Fruit fly (Drosophila melanogaster) whole organism, embryonic: ENCODE data around the gene CG43077.

Experiments
- ATbp ChIP-seq: fragments of 200-800 bp; sonication (Bioruptor generic); optimal IDR thresholded peaks from 2 replicates; lab custom pipeline; 2017; ENCODE audit warnings: missing biosample characterization, mild to moderate bottlenecking, missing genetic modification characterization, missing genetic modification reagents
- Adf1 ChIP-seq: fragments of 200-800 bp; sonication (Bioruptor generic); IDR thresholded peaks from 2 replicates; pipeline ENCODE4 v1.3.6; 2022; ENCODE audit warnings: missing biosample characterization, missing genetic modification characterization
- Bteb2 ChIP-seq: fragments of 200-800 bp; sonication (Bioruptor generic); optimal IDR thresholded peaks from 2 replicates; lab custom pipeline; 2016; ENCODE audit warnings: missing biosample characterization, missing genetic modification characterization
- CG10543 ChIP-seq: fragments of 200-800 bp; sonication (Bioruptor generic); optimal IDR thresholded peaks from 3 replicates; lab custom pipeline; 2017; ENCODE audit warnings: missing biosample characterization, mild to moderate bottlenecking, missing genetic modification characterization, moderate library complexity
- CG14860 ChIP-seq: fragments of 200-800 bp; sonication (Bioruptor generic); IDR thresholded peaks from 3 replicates; pipeline ENCODE4 v1.3.6; 2022; ENCODE audit warnings: missing biosample characterization, missing genetic modification characterization; ENCODE audit not compliant: partially characterized antibody
- CG1603 ChIP-seq: fragments of 200-800 bp; sonication (Bioruptor generic); optimal IDR thresholded peaks from 2 replicates; lab custom pipeline; 2019; ENCODE audit warnings: missing biosample characterization, mild to moderate bottlenecking, missing genetic modification characterization, moderate library complexity
- CG17361 ChIP-seq: fragments of 200-800 bp; sonication (Bioruptor generic); IDR thresholded peaks from 3 replicates; pipeline ENCODE4 v1.3.6; 2022; ENCODE audit warnings: missing biosample characterization, missing genetic modification characterization
- CG17568 ChIP-seq: fragments of 200-800 bp; sonication (Bioruptor generic); optimal IDR thresholded peaks from 2 replicates; lab custom pipeline; 2018; ENCODE audit warnings: missing biosample characterization, mild to moderate bottlenecking, missing genetic modification characterization, moderate library complexity
- CG30431 ChIP-seq: fragments of 200-800 bp; sonication (Bioruptor generic); optimal IDR thresholded peaks from 2 replicates; lab custom pipeline; 2017; ENCODE audit warnings: missing biosample characterization, missing genetic modification characterization
- CG31365 ChIP-seq: fragments of 200-800 bp; sonication (Bioruptor generic); optimal IDR thresholded peaks from 2 replicates; lab custom pipeline; 2018; ENCODE audit warnings: missing biosample characterization, mild to moderate bottlenecking, missing genetic modification characterization
- CG32532 ChIP-seq: fragments of 200-800 bp; sonication (Bioruptor generic); IDR thresholded peaks from 2 replicates; pipeline ENCODE4 v1.3.6; 2022; ENCODE audit warnings: missing biosample characterization, missing genetic modification characterization
- CG4707 ChIP-seq: fragments of 200-800 bp; sonication (Bioruptor generic); optimal IDR thresholded peaks from 2 replicates; lab custom pipeline; 2018; ENCODE audit warnings: missing biosample characterization, mild to moderate bottlenecking, missing genetic modification characterization, moderate library complexity
- CG5245 ChIP-seq: fragments of 200-800 bp; sonication (Bioruptor generic); optimal IDR thresholded peaks from 3 replicates; lab custom pipeline; 2016; ENCODE audit warnings: missing biosample characterization, missing genetic modification characterization
- CG6854 ChIP-seq: fragments of 200-800 bp; sonication (Bioruptor generic); optimal IDR thresholded peaks from 3 replicates; lab custom pipeline; 2017; ENCODE audit warnings: missing biosample characterization, mild to moderate bottlenecking, missing genetic modification characterization
- CG9609 ChIP-seq: fragments of 200-800 bp; sonication (Bioruptor generic); optimal IDR thresholded peaks from 3 replicates; lab custom pipeline; 2016; ENCODE audit warnings: missing biosample characterization, missing genetic modification characterization
- Dek ChIP-seq: fragments of 200-800 bp; sonication (Bioruptor generic); optimal IDR thresholded peaks from 3 replicates; lab custom pipeline; 2019; ENCODE audit warnings: missing biosample characterization, mild to moderate bottlenecking, missing genetic modification characterization, moderate library complexity
- Drgx ChIP-seq: fragments of 200-800 bp; sonication (Bioruptor generic); IDR thresholded peaks from 2 replicates; pipeline ENCODE4 v1.3.6; 2022; ENCODE audit warnings: missing biosample characterization, missing genetic modification characterization
- GATAe ChIP-seq: fragments of 200-800 bp; sonication (Bioruptor generic); conservative IDR thresholded peaks from 2 replicates; pipeline ENCODE4 v1.3.6; 2022; ENCODE audit warnings: missing biosample characterization, missing genetic modification characterization
- Gug ChIP-seq: fragments of 200-800 bp; sonication (Bioruptor generic); IDR thresholded peaks from 4 replicates; pipeline ENCODE4 v1.3.6; 2022; ENCODE audit warnings: missing biosample characterization, missing genetic modification characterization
- HLH4C ChIP-seq: fragments of 200-800 bp; sonication (Bioruptor generic); IDR thresholded peaks from 3 replicates; pipeline ENCODE4 v1.3.6; 2022; ENCODE audit warnings: missing biosample characterization, missing genetic modification characterization; ENCODE audit not compliant: partially characterized antibody
- Hand ChIP-seq: fragments of 200-800 bp; sonication (Bioruptor generic); optimal IDR thresholded peaks from 2 replicates; lab custom pipeline; 2017; ENCODE audit warnings: mild to moderate bottlenecking, missing biosample characterization, missing genetic modification reagents, missing genetic modification characterization
- Lpt ChIP-seq: fragments of >200 bp; optimal IDR thresholded peaks from 2 replicates; lab custom pipeline; 2018; ENCODE audit warnings: missing biosample characterization, missing genetic modification characterization
- MTF-1 ChIP-seq: fragments of 200-800 bp; sonication (Bioruptor generic); optimal IDR thresholded peaks from 2 replicates; lab custom pipeline; 2018; ENCODE audit warnings: missing biosample characterization, mild to moderate bottlenecking, missing genetic modification characterization, borderline replicate concordance
- Six4 ChIP-seq: fragments of 200-800 bp; sonication (Bioruptor generic); optimal IDR thresholded peaks from 2 replicates; lab custom pipeline; 2016; ENCODE audit warnings: missing biosample characterization, missing genetic modification characterization
- Spps ChIP-seq: fragments of 200-800 bp; sonication (Bioruptor generic); optimal IDR thresholded peaks from 2 replicates; lab custom pipeline; 2018; ENCODE audit warnings: missing biosample characterization, mild to moderate bottlenecking, missing genetic modification characterization
- TFAM ChIP-seq: fragments of 200-800 bp; sonication (Bioruptor generic); optimal IDR thresholded peaks from 2 replicates; lab custom pipeline; 2017; ENCODE audit warnings: missing biosample characterization, missing genetic modification characterization, inconsistent platforms
- Trl ChIP-seq, 3 experiments: fragments of >200 bp in 2 of 3; fragments of 200-800 bp in 1 of 3; sonication (Bioruptor generic) in 1 of 3; optimal IDR thresholded peaks; 2 replicates in 1 of 3; 3 replicates in 2 of 3; lab custom pipeline; 2016 to 2017; ENCODE audit warnings: missing biosample characterization in 1 of 3, missing genetic modification characterization in 1 of 3
- amos ChIP-seq: fragments of 200-800 bp; sonication (Bioruptor generic); IDR thresholded peaks from 2 replicates; pipeline ENCODE4 v1.3.6; 2022; ENCODE audit warnings: missing biosample characterization, missing genetic modification characterization; ENCODE audit not compliant: partially characterized antibody
- ara ChIP-seq: fragments of 200-800 bp; sonication (Bioruptor generic); IDR thresholded peaks from 2 replicates; pipeline ENCODE4 v1.3.6; 2022; ENCODE audit warnings: missing biosample characterization, missing genetic modification characterization
- ash1 ChIP-seq: fragments of 200-800 bp; sonication (Bioruptor generic); optimal IDR thresholded peaks from 2 replicates; lab custom pipeline; 2018; ENCODE audit warnings: missing biosample characterization, mild to moderate bottlenecking, missing genetic modification characterization
- bcd ChIP-seq: fragments of 200-800 bp; sonication (Bioruptor generic); optimal IDR thresholded peaks from 2 replicates; lab custom pipeline; 2017; ENCODE audit warnings: missing biosample characterization, mild to moderate bottlenecking, missing genetic modification characterization
- cas ChIP-seq: fragments of 200-800 bp; sonication (Bioruptor generic); IDR thresholded peaks from 2 replicates; pipeline ENCODE4 v1.3.6; 2022; ENCODE audit warnings: missing biosample characterization, missing genetic modification characterization
- cato ChIP-seq: fragments of 200-800 bp; sonication (Bioruptor generic); optimal IDR thresholded peaks from 2 replicates; lab custom pipeline; 2016; ENCODE audit warnings: missing biosample characterization, missing genetic modification characterization, borderline replicate concordance
- chm ChIP-seq: fragments of 200-800 bp; sonication (Bioruptor generic); IDR thresholded peaks from 2 replicates; pipeline ENCODE4 v1.3.6; 2022; ENCODE audit warnings: missing biosample characterization, missing genetic modification characterization
- croc ChIP-seq: fragments of 200-800 bp; sonication (Bioruptor generic); conservative IDR thresholded peaks from 3 replicates; pipeline ENCODE4 v1.3.6; 2022; ENCODE audit warnings: missing biosample characterization, missing genetic modification characterization
- cwo ChIP-seq: fragments of 200-800 bp; sonication (Bioruptor generic); optimal IDR thresholded peaks from 3 replicates; lab custom pipeline; 2017; ENCODE audit warnings: missing biosample characterization, missing genetic modification characterization, mild to moderate bottlenecking, moderate library complexity, missing genetic modification reagents
- eyg ChIP-seq: fragments of 200-800 bp; sonication (Bioruptor generic); optimal IDR thresholded peaks from 3 replicates; lab custom pipeline; 2016; ENCODE audit warnings: missing biosample characterization, missing genetic modification characterization
- gsb-n ChIP-seq: fragments of 200-800 bp; sonication (Bioruptor generic); optimal IDR thresholded peaks from 3 replicates; lab custom pipeline; 2018; ENCODE audit warnings: missing biosample characterization, mild to moderate bottlenecking, missing genetic modification characterization
- ken ChIP-seq: fragments of 200-800 bp; sonication (Bioruptor generic); IDR thresholded peaks from 3 replicates; pipeline ENCODE4 v1.3.6; 2022; ENCODE audit warnings: missing biosample characterization, missing genetic modification characterization
- lmd ChIP-seq: fragments of 200-800 bp; sonication (Bioruptor generic); IDR thresholded peaks from 2 replicates; pipeline ENCODE4 v1.3.6; 2022; ENCODE audit warnings: missing biosample characterization, missing genetic modification characterization
- nau ChIP-seq: fragments of 200-800 bp; sonication (Bioruptor generic); optimal IDR thresholded peaks from 3 replicates; lab custom pipeline; 2017; ENCODE audit warnings: missing biosample characterization, mild to moderate bottlenecking, missing genetic modification characterization, missing genetic modification reagents
- ranshi ChIP-seq: fragments of 200-800 bp; sonication (Bioruptor generic); IDR thresholded peaks from 2 replicates; pipeline ENCODE4 v1.3.6; 2022; ENCODE audit warnings: missing biosample characterization, missing genetic modification characterization
- run ChIP-seq: fragments of 200-800 bp; sonication (Bioruptor generic); optimal IDR thresholded peaks from 3 replicates; lab custom pipeline; 2018; ENCODE audit warnings: missing biosample characterization, mild to moderate bottlenecking, missing genetic modification characterization
- scrt ChIP-seq: fragments of 200-800 bp; sonication (Bioruptor generic); optimal IDR thresholded peaks from 2 replicates; lab custom pipeline; 2018; ENCODE audit warnings: missing biosample characterization, mild to moderate bottlenecking, missing genetic modification characterization, moderate library complexity
- sens ChIP-seq: fragments of 200-800 bp; sonication (Bioruptor generic); peaks from one replicate; lab custom pipeline; 2016; ENCODE audit warnings: missing biosample characterization, missing genetic modification characterization
- seq ChIP-seq: fragments of 200-800 bp; sonication (Bioruptor generic); IDR thresholded peaks from 2 replicates; pipeline ENCODE4 v1.3.6; 2022; ENCODE audit warnings: missing biosample characterization, missing genetic modification characterization
- slou ChIP-seq: fragments of 200-800 bp; sonication (Bioruptor generic); optimal IDR thresholded peaks from 3 replicates; lab custom pipeline; 2016; ENCODE audit warnings: missing biosample characterization, missing genetic modification characterization
- sna ChIP-seq: fragments of 200-800 bp; sonication (Bioruptor generic); IDR thresholded peaks from 2 replicates; pipeline ENCODE4 v1.3.6; 2022; ENCODE audit warnings: missing biosample characterization, missing genetic modification characterization; ENCODE audit not compliant: partially characterized antibody
- stwl ChIP-seq: fragments of 200-800 bp; sonication (Bioruptor generic); optimal IDR thresholded peaks from 3 replicates; lab custom pipeline; 2018; ENCODE audit warnings: missing biosample characterization, mild to moderate bottlenecking, missing genetic modification characterization, moderate library complexity
- tna ChIP-seq: fragments of 200-800 bp; sonication (Bioruptor generic); IDR thresholded peaks from 2 replicates; pipeline ENCODE4 v1.3.6; 2022; ENCODE audit warnings: missing biosample characterization, missing genetic modification characterization; ENCODE audit not compliant: partially characterized antibody
- zen ChIP-seq: fragments of 200-800 bp; sonication (Bioruptor generic); optimal IDR thresholded peaks from 3 replicates; lab custom pipeline; 2018; ENCODE audit warnings: missing biosample characterization, mild to moderate bottlenecking, missing genetic modification characterization, moderate library complexity

CG43077 gene

DNA sequence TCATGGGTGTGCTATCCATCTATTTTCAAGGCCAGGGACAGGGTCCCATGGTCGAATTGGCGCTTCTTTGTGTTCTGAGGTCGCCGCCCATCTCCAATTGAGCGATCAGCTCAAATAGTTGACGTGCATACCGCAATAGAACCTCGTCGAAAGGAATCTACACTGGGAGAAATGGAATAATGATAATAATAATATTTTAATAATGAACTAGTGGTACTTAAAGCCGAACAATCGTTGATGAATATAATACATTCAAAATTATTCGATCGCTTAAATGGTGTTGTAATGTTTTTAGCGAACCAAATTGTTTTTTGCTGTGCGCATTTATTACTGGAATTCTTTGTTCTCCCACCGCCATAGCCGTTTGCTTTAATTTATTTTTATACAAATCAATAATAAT, 22.3 kb upstream of the CG43077 start (continued):
- TF ChIP-seq Spps (no peak), Drgx (peak; percentile 33; the same call in 1 of the 2 replicates), CG14860 (GFP tag; lab: Robert Waterston, UW) (no peak), gsb-n (tag; lab: Kevin White, UChicago) (no peak), bcd (GFP tag; lab: Kevin White, UChicago) (no peak), run (tag; lab: Kevin White, UChicago) (no peak), eyg (GFP tag; lab: Kevin White, UChicago) (no peak), tna (GFP tag; lab: Robert Waterston, UW) (no peak), CG10543 (GFP tag; lab: Kevin White, UChicago) (no peak), scrt (GFP tag; lab: Kevin White, UChicago) (no peak), sna (GFP tag; lab: Robert Waterston, UW) (no peak), CG4707 (GFP tag; lab: Kevin White, UChicago) (no peak), Hand (no peak), ash1 (GFP tag; lab: Kevin White, UChicago) (no peak), CG9609 (GFP tag; lab: Kevin White, UChicago) (no peak), sens (no peak), Bteb2 (GFP tag; lab: Kevin White, UChicago) (no peak), slou (no peak), Trl (optimal IDR thresholded peaks at IDR 0.05; lab: Kevin White, UChicago) (no peak), Trl (GFP tag; optimal IDR thresholded peaks at IDR 0.05; lab: Kevin White, UChicago) (no peak), CG6854 (GFP tag; lab: Kevin White, UChicago) (no peak), Gug (GFP tag; lab: Robert Waterston, UW) (no peak), CG32532 (peak; percentile 28; the same call in 1 of the 2 replicates), cwo (GFP tag; lab: Kevin White, UChicago) (no peak), CG17361 (GFP tag; lab: Robert Waterston, UW) (no peak), croc (GFP tag; lab: Robert Waterston, UW) (no peak), ara (no peak), Dek (tag; lab: Kevin White, UChicago) (no peak), stwl (tag; lab: Kevin White, UChicago) (no peak), CG31365 (tag; lab: Kevin White, UChicago) (no peak), nau (GFP tag; lab: Kevin White, UChicago) (no peak), GATAe (no peak), CG30431 (GFP tag; lab: Kevin White, UChicago) (no peak), HLH4C (GFP tag; lab: Robert Waterston, UW) (no peak), amos (GFP tag; lab: Robert Waterston, UW) (no peak), ATbp (GFP tag; lab: Kevin White, UChicago) (no peak), seq (GFP tag; lab: Robert Waterston, UW) (no peak), lmd (GFP tag; lab: Robert Waterston, UW) (peak; percentile 48; the same call in 1 of the 2 replicates), Six4 (GFP tag; lab: Kevin White, UChicago) (no peak), ken (GFP tag; lab: Robert Waterston, UW) (no peak), Adf1 (GFP tag; lab: Robert Waterston, UW) (no peak), cas (no peak), ranshi (0 out of 2 replicates have a peak, but pooled peaks have one; percentile 9), CG5245 (no peak), MTF-1 (GFP tag; lab: Kevin White, UChicago) (no peak), CG17568 (GFP tag; lab: Kevin White, UChicago) (no peak), TFAM (GFP tag; lab: Kevin White, UChicago) (no peak), chm (GFP tag; lab: Robert Waterston, UW) (no peak), cato (no peak), Lpt (no peak), zen (tag; lab: Kevin White, UChicago) (no peak), CG1603 (no peak)
